Fruit fly (Drosophila melanogaster) S2 (cell line): ENCODE data around the gene CG34287.

Source experiments
- CG8478 ChIP-seq: fragments of >200 bp; optimal IDR thresholded peaks from 2 replicates; lab custom pipeline; 2018
- CTCF ChIP-seq, 2 experiments: fragments of >200 bp; optimal IDR thresholded peaks; 2 replicates each; lab custom pipeline; 2018

dm6 chr3R:5841290-5841689, 11.8 kb upstream of the CG34287 start:
- no peak for TF ChIP-seq CG8478 (lab: Kevin White, UChicago)
- no peak for TF ChIP-seq CTCF (optimal IDR thresholded peaks at IDR 0.05; lab: Kevin White, UChicago)
